Fruit fly (Drosophila melanogaster) whole organism: ENCODE measurements around the gene nebu.

Source experiments
- CG8478 ChIP-seq: fragments of >200 bp; optimal IDR thresholded peaks from 2 replicates; lab custom pipeline; 2018; ENCODE audit warnings: inconsistent platforms
- Dll ChIP-seq: fragments of >200 bp; optimal IDR thresholded peaks from 2 replicates; lab custom pipeline; 2017
- EcR ChIP-seq, 2 experiments: fragments of >200 bp; optimal IDR thresholded peaks; 2 replicates each; lab custom pipeline; 2017; ENCODE audit warnings: missing biosample characterization in 2 of 2, missing genetic modification characterization in 2 of 2, missing genetic modification reagents in 2 of 2
- pan ChIP-seq: fragments of >200 bp; optimal IDR thresholded peaks from 2 replicates; lab custom pipeline; 2017
- psq ChIP-seq: fragments of >200 bp; optimal IDR thresholded peaks from 2 replicates; lab custom pipeline; 2017
- usp ChIP-seq: fragments of >200 bp; optimal IDR thresholded peaks from 2 replicates; lab custom pipeline; 2017; ENCODE audit warnings: missing biosample characterization, missing genetic modification characterization, mixed read lengths

DNA sequence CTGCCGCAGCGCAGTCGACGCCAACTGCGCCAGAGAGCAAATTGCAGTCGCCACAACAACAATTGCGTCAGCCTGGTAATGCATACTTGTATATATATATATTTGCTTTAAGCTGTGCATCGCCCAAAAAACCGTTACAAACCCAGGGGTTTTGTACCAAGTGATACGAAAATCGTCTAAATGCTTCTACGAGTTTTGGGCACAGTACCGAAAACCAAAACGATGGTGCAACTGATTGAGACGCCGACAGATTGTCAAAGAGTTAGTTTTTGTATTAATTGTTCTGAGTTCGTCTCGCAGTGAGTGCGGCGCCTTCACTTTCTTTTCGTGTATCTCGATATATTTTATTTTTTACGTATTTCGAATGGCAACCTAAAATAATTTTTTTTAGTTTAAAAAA lies 28.1 kb downstream of the nebu start:
- no peak for TF ChIP-seq pan
- no peak for TF ChIP-seq EcR (GFP tag; optimal IDR thresholded peaks at IDR 0.05; lab: Kevin White, UChicago)
- no peak for TF ChIP-seq Dll (lab: Kevin White, UChicago)
- no peak for TF ChIP-seq usp (GFP tag; lab: Kevin White, UChicago)
- TF ChIP-seq psq = no peak
- no peak for TF ChIP-seq CG8478
